Fruit fly (Drosophila melanogaster): ENCODE data around the gene Uba4.

- TF ChIP-seq psq (GFP tag; optimal IDR thresholded peaks at IDR 0.05) (no peak), Sp1 (GFP tag; optimal IDR thresholded peaks at IDR 0.05) (no peak), usp (GFP tag; optimal IDR thresholded peaks at IDR 0.05) (no peak), Dfd (GFP tag; optimal IDR thresholded peaks at IDR 0.05) (no peak), Hnf4 (GFP tag; optimal IDR thresholded peaks at IDR 0.05) (no peak), OdsH (GFP tag; optimal IDR thresholded peaks at IDR 0.05) (no peak), dl (GFP tag; optimal IDR thresholded peaks at IDR 0.05; ENCODE audit: insufficient read depth in 1 of 2, partially characterized antibody in 2 of 2) (no peak), N (GFP tag; optimal IDR thresholded peaks at IDR 0.05) (no peak), Jra (GFP tag; optimal IDR thresholded peaks at IDR 0.05) (no peak), pan (optimal IDR thresholded peaks at IDR 0.05) (no peak)
These were observed 13.0 kb downstream of the Uba4 start for dm6 chr2L:8530189-8530588.

All from whole organism, wandering third instar larva.